Worm (Caenorhabditis elegans) whole organism, L4 larva: ENCODE results near the gene acox-1.5.

ENCODE experiments used
- D1046.2 ChIP-seq: fragments of 200-800 bp; sonication (Bioruptor generic); IDR thresholded peaks from 2 replicates; pipeline ENCODE4 v1.3.6; 2022; ENCODE audit warnings: missing genetic modification characterization, missing compliant biosample characterization
- F26F4.8 ChIP-seq: fragments of 200-800 bp; sonication (Bioruptor generic); conservative IDR thresholded peaks from 2 replicates; pipeline ENCODE4 v1.3.6; 2022; ENCODE audit warnings: missing genetic modification characterization, missing compliant biosample characterization
- F49E8.2 ChIP-seq: sonication (generic microtip); optimal IDR thresholded peaks from 2 replicates; lab custom pipeline; 2016; ENCODE audit warnings: missing compliant biosample characterization, mild to moderate bottlenecking, missing genetic modification characterization, borderline replicate concordance
- Y105C5A.15 ChIP-seq: fragments of 200-800 bp; sonication (Bioruptor generic); IDR thresholded peaks from 2 replicates; pipeline ENCODE4 v1.3.6; 2022; ENCODE audit warnings: missing genetic modification characterization, missing compliant biosample characterization
- Y48G9A.11 ChIP-seq: fragments of 200-800 bp; sonication (Bioruptor generic); IDR thresholded peaks from 2 replicates; pipeline ENCODE4 v1.3.6; 2022; ENCODE audit warnings: missing genetic modification reagents, missing genetic modification characterization, missing compliant biosample characterization
- aha-1 ChIP-seq: fragments of 150-350 bp; peaks from one replicate; lab custom pipeline; 2014; ENCODE audit warnings: missing biosample characterization, missing genetic modification characterization
- arid-1 ChIP-seq: fragments of 200-800 bp; sonication (Bioruptor generic); conservative IDR thresholded peaks from 2 replicates; pipeline ENCODE4 v1.3.6; 2022; ENCODE audit warnings: missing genetic modification reagents, missing genetic modification characterization, missing compliant biosample characterization
- attf-4 ChIP-seq: sonication (generic microtip); optimal IDR thresholded peaks from 3 replicates; lab custom pipeline; 2017; ENCODE audit warnings: missing biosample characterization, missing genetic modification characterization
- ceh-32 ChIP-seq: sonication (generic microtip); optimal IDR thresholded peaks from 2 replicates; lab custom pipeline; 2016; ENCODE audit warnings: mild to moderate bottlenecking, missing genetic modification characterization, missing compliant biosample characterization; ENCODE audit not compliant: poor library complexity
- ceh-62 ChIP-seq: sonication (generic microtip); optimal IDR thresholded peaks from 2 replicates; lab custom pipeline; 2017; ENCODE audit warnings: missing biosample characterization, missing genetic modification characterization
- ces-1 ChIP-seq: fragments of 150-350 bp; sonication (generic microtip); optimal IDR thresholded peaks from 4 replicates; lab custom pipeline; 2014; ENCODE audit warnings: missing biosample characterization, missing genetic modification reagents, missing genetic modification characterization
- daf-12 ChIP-seq: fragments of 150-350 bp; optimal IDR thresholded peaks from 2 replicates; lab custom pipeline; 2014; ENCODE audit warnings: missing biosample characterization, missing genetic modification reagents, missing genetic modification characterization
- daf-16 ChIP-seq, 3 experiments: sonication (generic microtip); optimal IDR thresholded peaks; 2 replicates each; lab custom pipeline; 2016 to 2017; ENCODE audit warnings: missing genetic modification characterization in 3 of 3, missing genetic modification reagents in 3 of 3, mild to moderate bottlenecking in 2 of 3, missing compliant biosample characterization in 2 of 3, missing biosample characterization in 1 of 3, moderate library complexity in 1 of 3
- daf-8 ChIP-seq: fragments of 200-800 bp; sonication (Bioruptor generic); IDR thresholded peaks from 2 replicates; pipeline ENCODE4 v1.3.6; 2022; ENCODE audit warnings: missing genetic modification characterization, missing compliant biosample characterization
- dmd-6 ChIP-seq: fragments of 200-800 bp; sonication (Bioruptor generic); IDR thresholded peaks from 2 replicates; pipeline ENCODE4 v1.3.6; 2022; ENCODE audit warnings: missing genetic modification reagents, missing genetic modification characterization, missing compliant biosample characterization
- dve-1 ChIP-seq: sonication (generic microtip); optimal IDR thresholded peaks from 2 replicates; lab custom pipeline; 2017; ENCODE audit warnings: antibody characterized with exemption, mild to moderate bottlenecking, missing genetic modification characterization, missing compliant biosample characterization; ENCODE audit not compliant: insufficient read depth
- fkh-10 ChIP-seq: fragments of 150-350 bp; optimal IDR thresholded peaks from 2 replicates; lab custom pipeline; 2014; ENCODE audit warnings: missing biosample characterization, missing genetic modification reagents, missing genetic modification characterization
- gei-8 ChIP-seq: fragments of 200-800 bp; sonication (Bioruptor generic); optimal IDR thresholded peaks from 2 replicates; lab custom pipeline; 2018; ENCODE audit warnings: mild to moderate bottlenecking, missing genetic modification characterization, missing compliant biosample characterization
- hlh-30 ChIP-seq: sonication (generic microtip); optimal IDR thresholded peaks from 2 replicates; lab custom pipeline; 2017; ENCODE audit warnings: antibody characterized with exemption, mild to moderate bottlenecking, missing genetic modification characterization, missing compliant biosample characterization; ENCODE audit not compliant: insufficient read depth
- hmg-1.1 ChIP-seq: fragments of 200-800 bp; sonication (Bioruptor generic); IDR thresholded peaks from 2 replicates; pipeline ENCODE4 v1.3.6; 2022; ENCODE audit warnings: missing genetic modification reagents, missing genetic modification characterization, missing compliant biosample characterization
- jun-1 ChIP-seq: fragments of 150-350 bp; optimal IDR thresholded peaks from 2 replicates; lab custom pipeline; 2014; ENCODE audit warnings: missing biosample characterization, missing genetic modification reagents, missing genetic modification characterization
- lin-38 ChIP-seq: fragments of 200-800 bp; sonication (Bioruptor generic); IDR thresholded peaks from 2 replicates; pipeline ENCODE4 v1.3.6; 2022; ENCODE audit warnings: missing genetic modification reagents, missing genetic modification characterization, missing compliant biosample characterization
- madf-5 ChIP-seq, 2 experiments: fragments of 200-800 bp; sonication (Bioruptor generic); IDR thresholded peaks; 2 replicates each; pipeline ENCODE4 v1.3.6; 2022; ENCODE audit warnings: missing compliant biosample characterization in 2 of 2, missing genetic modification characterization in 2 of 2
- madf-9 ChIP-seq: fragments of 200-800 bp; sonication (Bioruptor generic); conservative IDR thresholded peaks from 2 replicates; pipeline ENCODE4 v1.3.6; 2022; ENCODE audit warnings: missing genetic modification reagents, missing genetic modification characterization, missing compliant biosample characterization
- mdt-29 ChIP-seq: fragments of 200-800 bp; sonication (Bioruptor generic); IDR thresholded peaks from 2 replicates; pipeline ENCODE4 v1.3.6; 2022; ENCODE audit warnings: missing genetic modification reagents, missing genetic modification characterization, missing compliant biosample characterization
- mes-2 ChIP-seq: sonication (generic microtip); optimal IDR thresholded peaks from 2 replicates; lab custom pipeline; 2016; ENCODE audit warnings: missing genotype, mild to moderate bottlenecking, missing genetic modification characterization, missing compliant biosample characterization; ENCODE audit not compliant: poor library complexity, severe bottlenecking
- mxl-3 ChIP-seq: fragments of 200-800 bp; sonication (Bioruptor generic); optimal IDR thresholded peaks from 2 replicates; lab custom pipeline; 2018; ENCODE audit warnings: mild to moderate bottlenecking, missing genetic modification characterization, missing compliant biosample characterization
- nhr-10 ChIP-seq: fragments of 150-350 bp; optimal IDR thresholded peaks from 2 replicates; lab custom pipeline; 2014; ENCODE audit warnings: missing biosample characterization, missing genetic modification characterization
- nhr-25 ChIP-seq: sonication (generic microtip); optimal IDR thresholded peaks from 2 replicates; lab custom pipeline; 2017; ENCODE audit warnings: missing genetic modification characterization, mild to moderate bottlenecking, missing compliant biosample characterization, antibody characterized with exemption, moderate library complexity, borderline replicate concordance; ENCODE audit not compliant: insufficient read depth
- nhr-28 ChIP-seq: fragments of 150-350 bp; optimal IDR thresholded peaks from 2 replicates; lab custom pipeline; 2014; ENCODE audit warnings: missing biosample characterization, missing genetic modification characterization
- nhr-41 ChIP-seq: fragments of 200-800 bp; sonication (Bioruptor generic); IDR thresholded peaks from 2 replicates; pipeline ENCODE4 v1.3.6; 2022; ENCODE audit warnings: missing genetic modification reagents, missing genetic modification characterization, missing compliant biosample characterization
- rbr-2 ChIP-seq: sonication (generic microtip); optimal IDR thresholded peaks from 2 replicates; lab custom pipeline; 2016; ENCODE audit warnings: missing genotype, missing genetic modification characterization, missing compliant biosample characterization
- set-16 ChIP-seq: fragments of 200-800 bp; sonication (Bioruptor generic); IDR thresholded peaks from 2 replicates; pipeline ENCODE4 v1.3.6; 2022; ENCODE audit warnings: missing genetic modification reagents, missing genetic modification characterization, missing compliant biosample characterization
- snpc-1.2 ChIP-seq: fragments of 200-800 bp; sonication (Bioruptor generic); IDR thresholded peaks from 2 replicates; pipeline ENCODE4 v1.3.6; 2022; ENCODE audit warnings: missing genetic modification reagents, missing genetic modification characterization, missing compliant biosample characterization
- spr-3 ChIP-seq: fragments of 200-800 bp; sonication (Bioruptor generic); optimal IDR thresholded peaks from 2 replicates; lab custom pipeline; 2018; ENCODE audit warnings: mild to moderate bottlenecking, missing genetic modification characterization, missing compliant biosample characterization
- tag-97 ChIP-seq: fragments of 200-800 bp; sonication (Bioruptor generic); IDR thresholded peaks from 2 replicates; pipeline ENCODE4 v1.3.6; 2022; ENCODE audit warnings: missing genetic modification characterization, missing compliant biosample characterization
- tra-1 ChIP-seq: fragments of 200-800 bp; sonication (Bioruptor generic); IDR thresholded peaks from 2 replicates; pipeline ENCODE4 v1.3.6; 2022; ENCODE audit warnings: missing genetic modification reagents, missing genetic modification characterization, missing compliant biosample characterization
- unc-130 ChIP-seq: sonication (generic microtip); optimal IDR thresholded peaks from 2 replicates; lab custom pipeline; 2016; ENCODE audit warnings: missing genetic modification reagents, missing genetic modification characterization, missing compliant biosample characterization
- vab-7 ChIP-seq: fragments of 200-800 bp; sonication (Bioruptor generic); IDR thresholded peaks from 2 replicates; pipeline ENCODE4 v1.3.6; 2022; ENCODE audit warnings: missing genetic modification reagents, missing genetic modification characterization, missing compliant biosample characterization
- zag-1 ChIP-seq: fragments of 150-350 bp; optimal IDR thresholded peaks from 2 replicates; lab custom pipeline; 2014; ENCODE audit warnings: missing biosample characterization, missing genetic modification characterization

Gene acox-1.5

ce11 chrIII:9619079-9619761 lies 27.2 kb upstream of the acox-1.5 start, which contains the start of gene hlh-11 (continued):
- TF ChIP-seq Y105C5A.15 (no peak), ceh-32 (tag; lab: Kevin White, UChicago) (no peak), D1046.2 (0 out of 2 replicates have a peak, but pooled peaks have one; percentile 14), vab-7 (GFP tag; lab: Robert Waterston, UW) (0 out of 2 replicates have a peak, but pooled peaks have one; percentile 43), hmg-1.1 (GFP tag; lab: Robert Waterston, UW) (peak; percentile 89), madf-5 (GFP tag; IDR thresholded peaks at IDR 0.05; lab: Robert Waterston, UW) (peak in 1 of 2 experiments; percentile 65; a peak in 1 of 4 replicates), zag-1 (tag; lab: Kevin White, UChicago) (peak; percentile 48), jun-1 (tag; lab: Kevin White, UChicago) (no peak), fkh-10 (GFP tag; lab: Kevin White, UChicago) (peak; percentile 89), tra-1 (GFP tag; lab: Robert Waterston, UW) (peak; percentile 61; the same call in 1 of the 2 replicates), daf-16 (GFP tag; optimal IDR thresholded peaks at IDR 0.05; lab: Kevin White, UChicago) (peak in 1 of 2 experiments; percentile 81), daf-16 (tag; optimal IDR thresholded peaks at IDR 0.05; lab: Kevin White, UChicago) (peak; percentile 66), rbr-2 (tag; lab: Kevin White, UChicago) (peak; percentile 96), madf-9 (GFP tag; lab: Robert Waterston, UW) (no peak), tag-97 (no peak), daf-12 (no peak)

- TF ChIP-seq mxl-3 (GFP tag; lab: Kevin White, UChicago) (peak; percentile 23), dve-1 (tag; lab: Kevin White, UChicago) (peak; percentile 50), unc-130 (GFP tag; lab: Kevin White, UChicago) (no peak), nhr-41 (GFP tag; lab: Robert Waterston, UW) (no peak), daf-16 (GFP tag; optimal IDR thresholded peaks at IDR 0.05; lab: Kevin White, UChicago) (no peak), daf-16 (tag; optimal IDR thresholded peaks at IDR 0.05; lab: Kevin White, UChicago) (peak; percentile 23), hlh-30 (tag; lab: Kevin White, UChicago) (peak; percentile 44), nhr-28 (tag; lab: Kevin White, UChicago) (peak; percentile 61), dmd-6 (no peak), gei-8 (no peak), tra-1 (GFP tag; lab: Robert Waterston, UW) (no peak), mes-2 (peak; percentile 14)
Measured at ce11 chrIII:9617599-9618262, 25.7 kb upstream of the acox-1.5 start.

ce11 chrIII:9616933-9617332 lies 24.9 kb upstream of the acox-1.5 start:
- TF ChIP-seq ceh-62 (tag; lab: Kevin White, UChicago) (no peak), ces-1 (GFP tag; lab: Kevin White, UChicago) (no peak), Y48G9A.11 (peak; percentile 94), daf-8 (GFP tag; lab: Robert Waterston, UW) (no peak), mxl-3 (GFP tag; lab: Kevin White, UChicago) (no peak), aha-1 (tag; lab: Kevin White, UChicago) (peak; percentile 66), attf-4 (tag; lab: Kevin White, UChicago) (no peak), unc-130 (GFP tag; lab: Kevin White, UChicago) (peak; percentile 96), spr-3 (GFP tag; lab: Kevin White, UChicago) (no peak), lin-38 (GFP tag; lab: Robert Waterston, UW) (peak; percentile 95), F49E8.2 (tag; lab: Kevin White, UChicago) (peak; percentile 97), nhr-25 (no peak), vab-7 (GFP tag; lab: Robert Waterston, UW) (0 out of 2 replicates have a peak, but pooled peaks have one; percentile 34), daf-12 (no peak), snpc-1.2 (GFP tag; lab: Robert Waterston, UW) (peak; percentile 87), nhr-10 (no peak), tra-1 (GFP tag; lab: Robert Waterston, UW) (peak; percentile 37; the same call in 1 of the 2 replicates), mdt-29 (GFP tag; lab: Robert Waterston, UW) (peak; percentile 47; the same call in 1 of the 2 replicates), set-16 (no peak), hmg-1.1 (GFP tag; lab: Robert Waterston, UW) (no peak), F26F4.8 (GFP tag; lab: Robert Waterston, UW) (no peak), arid-1 (GFP tag; lab: Robert Waterston, UW) (peak; percentile 73; the same call in 1 of the 2 replicates)
